Fruit fly (Drosophila melanogaster): ENCODE measurements around the gene Ddr.
A peak's percentile ranks its signal among the peaks of the same experiment; 100 is the strongest.

Ddr gene

DNA sequence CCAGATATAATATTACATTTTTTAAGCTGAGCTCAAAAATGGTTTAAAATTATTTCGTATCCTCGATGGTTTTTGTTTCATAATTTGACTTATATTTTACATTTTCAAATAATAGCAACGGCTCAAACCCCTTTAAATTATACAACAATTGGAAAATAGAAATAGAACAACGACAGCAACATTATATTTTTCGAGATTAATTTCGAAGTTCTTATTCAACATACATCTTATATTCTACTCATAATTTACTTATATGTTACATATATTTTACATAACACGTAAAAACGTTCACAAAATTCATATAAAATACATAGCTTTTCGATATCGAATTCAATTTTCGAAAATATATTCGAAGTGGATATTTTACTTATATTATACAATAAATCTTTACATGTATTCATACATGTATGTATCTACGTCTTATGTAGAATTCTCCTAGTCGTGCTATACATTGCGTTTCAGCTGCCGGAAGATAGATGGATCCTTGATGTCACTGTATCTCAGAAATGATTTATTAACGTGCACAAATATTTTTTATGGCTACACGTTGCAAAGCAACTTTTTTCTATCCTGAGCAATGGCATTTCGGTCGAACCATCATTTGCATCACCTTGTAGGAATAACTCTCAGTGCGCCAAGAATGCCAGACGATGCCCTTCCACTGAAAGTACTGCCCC lies 103.9 kb downstream of the Ddr start (continued):
- TF ChIP-seq fd3F (GFP tag; optimal IDR thresholded peaks at IDR 0.05) (no peak), so (GFP tag; IDR thresholded peaks at IDR 0.05) (no peak), schlank (tag; optimal IDR thresholded peaks at IDR 0.05) (no peak), Med (GFP tag) (peak; percentile 89), Mrtf (GFP tag; IDR thresholded peaks at IDR 0.05) (peak; percentile 22; the same call in 1 of the 3 replicates), btn (GFP tag; optimal IDR thresholded peaks at IDR 0.05) (no peak), nom (GFP tag; optimal IDR thresholded peaks at IDR 0.05) (no peak), zen2 (GFP tag; IDR thresholded peaks at IDR 0.05; ENCODE audit: partially characterized antibody) (no peak), dpn (GFP tag; optimal IDR thresholded peaks at IDR 0.05) (peak; percentile 18 to 31), CG7839 (tag; optimal IDR thresholded peaks at IDR 0.05) (peak; percentile 52), rib (GFP tag; IDR thresholded peaks at IDR 0.05) (no peak), CG1792 (GFP tag; optimal IDR thresholded peaks at IDR 0.05) (no peak), Trl (optimal IDR thresholded peaks at IDR 0.05) (no peak), Trl (GFP tag; optimal IDR thresholded peaks at IDR 0.05) (peak; percentile 13), dimm (GFP tag; IDR thresholded peaks at IDR 0.05) (no peak), CG10959 (GFP tag; IDR thresholded peaks at IDR 0.05) (no peak; the same call in 1 of the 2 replicates), CG6813 (GFP tag; optimal IDR thresholded peaks at IDR 0.05) (peak; percentile 36), sc (optimal IDR thresholded peaks at IDR 0.05) (no peak), sc (GFP tag; optimal IDR thresholded peaks at IDR 0.05) (peak; percentile 5), insv (GFP tag; optimal IDR thresholded peaks at IDR 0.05) (peak in 1 of 2 experiments; percentile 95), chn (GFP tag; optimal IDR thresholded peaks at IDR 0.05) (no peak), Hmx (GFP tag; optimal IDR thresholded peaks at IDR 0.05) (no peak), repo (GFP tag; optimal IDR thresholded peaks at IDR 0.05) (no peak), Ada2b (GFP tag; IDR thresholded peaks at IDR 0.05) (no peak), CG4617 (GFP tag; optimal IDR thresholded peaks at IDR 0.05; ENCODE audit: borderline replicate concordance) (no peak), unc-4 (GFP tag; IDR thresholded peaks at IDR 0.05; ENCODE audit: partially characterized antibody) (no peak), CG2678 (tag; optimal IDR thresholded peaks at IDR 0.05) (peak; percentile 36), H15 (GFP tag; IDR thresholded peaks at IDR 0.05) (0 out of 3 replicates have a peak, but pooled peaks have one; percentile 42), tup (GFP tag; optimal IDR thresholded peaks at IDR 0.05) (no peak), Vsx1 (GFP tag; optimal IDR thresholded peaks at IDR 0.05) (peak; percentile 13), CG10267 (tag; optimal IDR thresholded peaks at IDR 0.05) (peak; percentile 58), CG10209 (GFP tag; optimal IDR thresholded peaks at IDR 0.05) (peak; percentile 4), CG7928 (GFP tag; optimal IDR thresholded peaks at IDR 0.05) (no peak), HLH54F (GFP tag; optimal IDR thresholded peaks at IDR 0.05) (no peak), Hand (GFP tag; optimal IDR thresholded peaks at IDR 0.05) (no peak), pum (GFP tag; optimal IDR thresholded peaks at IDR 0.05) (no peak), CG30403 (GFP tag; optimal IDR thresholded peaks at IDR 0.05) (peak; percentile 9), CG32772 (GFP tag; IDR thresholded peaks at IDR 0.05) (no peak), CG1832 (GFP tag; optimal IDR thresholded peaks at IDR 0.05) (no peak), CG3838 (GFP tag; optimal IDR thresholded peaks at IDR 0.05) (no peak), CG6683 (GFP tag; optimal IDR thresholded peaks at IDR 0.05) (peak; percentile 27), CrebB (tag; optimal IDR thresholded peaks at IDR 0.05) (no peak), Antp (GFP tag; optimal IDR thresholded peaks at IDR 0.05) (peak; percentile 26), Bteb2 (GFP tag; optimal IDR thresholded peaks at IDR 0.05) (no peak), CG9437 (GFP tag; optimal IDR thresholded peaks at IDR 0.05) (no peak), CG34422 (GFP tag; IDR thresholded peaks at IDR 0.05) (peak; percentile 30; the same call in 1 of the 3 replicates), Hr39 (optimal IDR thresholded peaks at IDR 0.05) (no peak), Hr78 (GFP tag; optimal IDR thresholded peaks at IDR 0.05) (no peak), CG3726 (GFP tag; IDR thresholded peaks at IDR 0.05) (no peak), CG17186 (GFP tag; optimal IDR thresholded peaks at IDR 0.05) (no peak)

Data from whole organism, embryonic.